Fruit fly (Drosophila melanogaster) whole organism: Measurements from ENCODE around the gene Acsx2.

ENCODE experiments used
- CG8478 ChIP-seq: fragments of >200 bp; optimal IDR thresholded peaks from 2 replicates; lab custom pipeline; 2018; ENCODE audit warnings: inconsistent platforms
- Dll ChIP-seq: fragments of >200 bp; optimal IDR thresholded peaks from 2 replicates; lab custom pipeline; 2017
- EcR ChIP-seq, 2 experiments: fragments of >200 bp; optimal IDR thresholded peaks; 2 replicates each; lab custom pipeline; 2017; ENCODE audit warnings: missing biosample characterization in 2 of 2, missing genetic modification characterization in 2 of 2, missing genetic modification reagents in 2 of 2
- pan ChIP-seq: fragments of >200 bp; optimal IDR thresholded peaks from 2 replicates; lab custom pipeline; 2017
- psq ChIP-seq: fragments of >200 bp; optimal IDR thresholded peaks from 2 replicates; lab custom pipeline; 2017
- usp ChIP-seq: fragments of >200 bp; optimal IDR thresholded peaks from 2 replicates; lab custom pipeline; 2017; ENCODE audit warnings: missing biosample characterization, missing genetic modification characterization, mixed read lengths

Gene Acsx2

dm6 chr3R:19789942-19790774 lies 11.6 kb downstream of the Acsx2 start:
- TF ChIP-seq Dll (lab: Kevin White, UChicago) (no peak), pan (no peak), psq (lab: Kevin White, UChicago) (no peak), CG8478 (lab: Kevin White, UChicago) (no peak), usp (GFP tag; lab: Kevin White, UChicago) (no peak), EcR (GFP tag; optimal IDR thresholded peaks at IDR 0.05; lab: Kevin White, UChicago) (no peak)

dm6 chr3R:19790805-19791572 lies 12.4 kb downstream of the Acsx2 start:
- TF ChIP-seq pan (no peak), usp (GFP tag; lab: Kevin White, UChicago) (no peak), Dll (lab: Kevin White, UChicago) (no peak), psq (lab: Kevin White, UChicago) (no peak)

dm6 chr3R:19792697-19793096 lies 14.1 kb downstream of the Acsx2 start:
- TF ChIP-seq CG8478 (lab: Kevin White, UChicago): no peak
- TF ChIP-seq pan: no peak
- TF ChIP-seq psq (lab: Kevin White, UChicago): no peak
- no peak for TF ChIP-seq Dll (lab: Kevin White, UChicago)
- TF ChIP-seq usp (GFP tag; lab: Kevin White, UChicago): no peak

- TF ChIP-seq usp (GFP tag; lab: Kevin White, UChicago) (no peak), EcR (GFP tag; optimal IDR thresholded peaks at IDR 0.05; lab: Kevin White, UChicago) (no peak), pan (no peak), CG8478 (lab: Kevin White, UChicago) (no peak), psq (lab: Kevin White, UChicago) (no peak), Dll (lab: Kevin White, UChicago) (no peak)
Measured at dm6 chr3R:19793661-19794060, 15.1 kb downstream of the Acsx2 start.

- TF ChIP-seq Dll (lab: Kevin White, UChicago) (no peak), CG8478 (lab: Kevin White, UChicago) (no peak), EcR (GFP tag; optimal IDR thresholded peaks at IDR 0.05; lab: Kevin White, UChicago) (no peak), pan (no peak), psq (lab: Kevin White, UChicago) (no peak), usp (GFP tag; lab: Kevin White, UChicago) (no peak)
Measured at dm6 chr3R:19795332-19795731, 16.8 kb downstream of the Acsx2 start.

dm6 chr3R:19796835-19797234 lies 18.3 kb downstream of the Acsx2 start:
- TF ChIP-seq usp (GFP tag; lab: Kevin White, UChicago): no peak
- no peak for TF ChIP-seq Dll (lab: Kevin White, UChicago)
- no peak for TF ChIP-seq pan
- TF ChIP-seq psq (lab: Kevin White, UChicago): no peak
- no peak for TF ChIP-seq CG8478 (lab: Kevin White, UChicago)
- no peak for TF ChIP-seq EcR (GFP tag; optimal IDR thresholded peaks at IDR 0.05; lab: Kevin White, UChicago)

dm6 chr3R:19799614-19800013 lies 21.1 kb downstream of the Acsx2 start:
- TF ChIP-seq EcR (GFP tag; optimal IDR thresholded peaks at IDR 0.05; lab: Kevin White, UChicago) (no peak), Dll (lab: Kevin White, UChicago) (no peak), usp (GFP tag; lab: Kevin White, UChicago) (no peak), CG8478 (lab: Kevin White, UChicago) (no peak)

- no peak for TF ChIP-seq psq (lab: Kevin White, UChicago)
- TF ChIP-seq usp (GFP tag; lab: Kevin White, UChicago): no peak
- no peak for TF ChIP-seq pan
- TF ChIP-seq EcR (GFP tag; optimal IDR thresholded peaks at IDR 0.05; lab: Kevin White, UChicago): no peak
- no peak for TF ChIP-seq Dll (lab: Kevin White, UChicago)
Measured at dm6 chr3R:19801752-19802151, 23.2 kb downstream of the Acsx2 start.

- TF ChIP-seq CG8478 (lab: Kevin White, UChicago) (no peak), pan (no peak), psq (lab: Kevin White, UChicago) (no peak), usp (GFP tag; lab: Kevin White, UChicago) (no peak), EcR (GFP tag; optimal IDR thresholded peaks at IDR 0.05; lab: Kevin White, UChicago) (no peak), Dll (lab: Kevin White, UChicago) (no peak)
Measured at dm6 chr3R:19802508-19802907, 24.0 kb downstream of the Acsx2 start.

- TF ChIP-seq psq (lab: Kevin White, UChicago) (no peak), Dll (lab: Kevin White, UChicago) (no peak), pan (no peak), usp (GFP tag; lab: Kevin White, UChicago) (no peak), CG8478 (lab: Kevin White, UChicago) (no peak), EcR (GFP tag; optimal IDR thresholded peaks at IDR 0.05; lab: Kevin White, UChicago) (no peak)
Measured at dm6 chr3R:19803539-19803938, 25.0 kb downstream of the Acsx2 start.

- TF ChIP-seq EcR (GFP tag; optimal IDR thresholded peaks at IDR 0.05; lab: Kevin White, UChicago) (no peak), pan (no peak), CG8478 (lab: Kevin White, UChicago) (no peak), Dll (lab: Kevin White, UChicago) (no peak), psq (lab: Kevin White, UChicago) (no peak), usp (GFP tag; lab: Kevin White, UChicago) (no peak)
Measured at dm6 chr3R:19804905-19805304, 26.4 kb downstream of the Acsx2 start.
